Worm (Caenorhabditis elegans) whole organism, young adult: ENCODE data around the gene B0244.17.

Source experiments
- B0336.3 ChIP-seq: fragments of 200-800 bp; sonication (Bioruptor generic); IDR thresholded peaks from 2 replicates; pipeline ENCODE4 v1.3.6; 2022; ENCODE audit warnings: missing genetic modification characterization, missing compliant biosample characterization
- D2030.7 ChIP-seq: fragments of 200-800 bp; sonication (Bioruptor generic); IDR thresholded peaks from 2 replicates; pipeline ENCODE4 v1.3.6; 2022; ENCODE audit warnings: missing genetic modification reagents, missing genetic modification characterization, missing compliant biosample characterization
- F33H1.4 ChIP-seq: fragments of 200-800 bp; sonication (Bioruptor generic); IDR thresholded peaks from 2 replicates; pipeline ENCODE4 v1.3.6; 2022; ENCODE audit warnings: missing genetic modification reagents, missing genetic modification characterization, missing compliant biosample characterization
- F37B4.10 ChIP-seq: fragments of 200-800 bp; sonication (Bioruptor generic); IDR thresholded peaks from 2 replicates; pipeline ENCODE4 v1.3.6; 2022; ENCODE audit warnings: missing genetic modification characterization, missing compliant biosample characterization
- K12H6.12 ChIP-seq: fragments of 200-800 bp; sonication (Bioruptor generic); optimal IDR thresholded peaks from 2 replicates; lab custom pipeline; 2018; ENCODE audit warnings: mild to moderate bottlenecking, missing genetic modification characterization, missing compliant biosample characterization
- Y53G8AR.9 ChIP-seq: fragments of 200-800 bp; sonication (Bioruptor generic); conservative IDR thresholded peaks from 2 replicates; pipeline ENCODE4 v1.3.6; 2022; ENCODE audit warnings: missing genetic modification reagents, missing genetic modification characterization, missing compliant biosample characterization
- ZK185.1 ChIP-seq: sonication (generic microtip); optimal IDR thresholded peaks from 2 replicates; lab custom pipeline; 2016; ENCODE audit warnings: mild to moderate bottlenecking, missing genetic modification characterization, missing compliant biosample characterization; ENCODE audit not compliant: poor library complexity, severe bottlenecking
- akir-1 ChIP-seq: fragments of 200-800 bp; sonication (Bioruptor generic); optimal IDR thresholded peaks from 2 replicates; lab custom pipeline; 2018; ENCODE audit warnings: mild to moderate bottlenecking, missing genetic modification characterization, moderate library complexity, missing compliant biosample characterization
- ama-1 ChIP-seq, 3 experiments: fragments of 150-350 bp in 1 of 3; sonication (generic microtip) in 2 of 3; optimal IDR thresholded peaks; 2 replicates each; lab custom pipeline; 2014 to 2018; ENCODE audit warnings: missing biosample characterization in 2 of 3, missing genetic modification characterization in 2 of 3, missing genetic modification reagents in 2 of 3
- atf-7 ChIP-seq: sonication (generic microtip); optimal IDR thresholded peaks from 2 replicates; lab custom pipeline; 2017; ENCODE audit warnings: mild to moderate bottlenecking, missing genetic modification characterization, missing compliant biosample characterization
- attf-3 ChIP-seq: fragments of 200-800 bp; sonication (Bioruptor generic); conservative IDR thresholded peaks from 2 replicates; pipeline ENCODE4 v1.3.6; 2022; ENCODE audit warnings: missing genetic modification reagents, missing genetic modification characterization, missing compliant biosample characterization
- attf-5 ChIP-seq: fragments of 200-800 bp; sonication (Bioruptor generic); optimal IDR thresholded peaks from 2 replicates; lab custom pipeline; 2018; ENCODE audit warnings: mild to moderate bottlenecking, missing genetic modification characterization, missing compliant biosample characterization
- bed-1 ChIP-seq: fragments of 200-800 bp; sonication (Bioruptor generic); IDR thresholded peaks from 2 replicates; pipeline ENCODE4 v1.3.6; 2022; ENCODE audit warnings: missing genetic modification reagents, missing genetic modification characterization, missing compliant biosample characterization
- cebp-1 ChIP-seq, 2 experiments: fragments of 200-800 bp in 1 of 2; sonication (Bioruptor generic) in 1 of 2; sonication (generic microtip) in 1 of 2; IDR thresholded peaks in 1 of 2; optimal IDR thresholded peaks in 1 of 2; 2 replicates each; pipeline versions ENCODE4 v1.3.6 to Lab custom; 2017 to 2022; ENCODE audit warnings: missing compliant biosample characterization in 2 of 2, missing genetic modification characterization in 2 of 2, mild to moderate bottlenecking in 1 of 2, missing genetic modification reagents in 1 of 2, moderate library complexity in 1 of 2
- cebp-2 ChIP-seq: fragments of 200-800 bp; sonication (Bioruptor generic); IDR thresholded peaks from 2 replicates; pipeline ENCODE4 v1.3.6; 2022; ENCODE audit warnings: missing genetic modification characterization, missing compliant biosample characterization
- ceh-79 ChIP-seq: sonication (generic microtip); optimal IDR thresholded peaks from 2 replicates; lab custom pipeline; 2017; ENCODE audit warnings: mild to moderate bottlenecking, missing genetic modification characterization, missing compliant biosample characterization
- dpl-1 ChIP-seq: fragments of 150-350 bp; optimal IDR thresholded peaks from 2 replicates; lab custom pipeline; 2014; ENCODE audit warnings: missing biosample characterization, missing genetic modification reagents, missing genetic modification characterization
- efl-1 ChIP-seq: fragments of 150-350 bp; optimal IDR thresholded peaks from 2 replicates; lab custom pipeline; 2014; ENCODE audit warnings: missing biosample characterization, missing genetic modification reagents, missing genetic modification characterization
- ekl-4 ChIP-seq: fragments of 200-800 bp; sonication (Bioruptor generic); IDR thresholded peaks from 2 replicates; pipeline ENCODE4 v1.3.6; 2022; ENCODE audit warnings: missing genetic modification reagents, missing genetic modification characterization, missing compliant biosample characterization
- ets-4 ChIP-seq: fragments of 200-800 bp; sonication (Bioruptor generic); optimal IDR thresholded peaks from 2 replicates; lab custom pipeline; 2018; ENCODE audit warnings: mild to moderate bottlenecking, missing genetic modification characterization, missing compliant biosample characterization
- gei-17 ChIP-seq: fragments of 200-800 bp; sonication (Bioruptor generic); optimal IDR thresholded peaks from 2 replicates; lab custom pipeline; 2018; ENCODE audit warnings: mild to moderate bottlenecking, missing genetic modification characterization, missing compliant biosample characterization
- hlh-26 ChIP-seq: fragments of 200-800 bp; sonication (Bioruptor generic); conservative IDR thresholded peaks from 2 replicates; pipeline ENCODE4 v1.3.6; 2022; ENCODE audit warnings: missing genetic modification reagents, missing genetic modification characterization, missing compliant biosample characterization
- hmg-1.2 ChIP-seq: fragments of 200-800 bp; sonication (Bioruptor generic); IDR thresholded peaks from 2 replicates; pipeline ENCODE4 v1.3.6; 2022; ENCODE audit warnings: missing genetic modification reagents, missing genetic modification characterization, missing compliant biosample characterization
- lin-35 ChIP-seq, 3 experiments: fragments of 150-350 bp in 2 of 3; sonication (generic microtip) in 1 of 3; optimal IDR thresholded peaks; 2 replicates each; lab custom pipeline; 2014 to 2018; ENCODE audit warnings: missing biosample characterization in 3 of 3, missing genetic modification characterization in 3 of 3, missing genetic modification reagents in 3 of 3
- lin-40 ChIP-seq: sonication (generic microtip); optimal IDR thresholded peaks from 2 replicates; lab custom pipeline; 2016; ENCODE audit warnings: missing genetic modification characterization, mild to moderate bottlenecking, missing compliant biosample characterization, missing genotype, missing genetic modification reagents
- lir-1 ChIP-seq: fragments of 200-800 bp; sonication (Bioruptor generic); conservative IDR thresholded peaks from 2 replicates; pipeline ENCODE4 v1.3.6; 2022; ENCODE audit warnings: missing genetic modification reagents, missing genetic modification characterization, missing compliant biosample characterization
- mcd-1 ChIP-seq: fragments of 200-800 bp; sonication (Bioruptor generic); IDR thresholded peaks from 2 replicates; pipeline ENCODE4 v1.3.6; 2022; ENCODE audit warnings: missing genetic modification reagents, missing genetic modification characterization, missing compliant biosample characterization
- nhr-80 ChIP-seq: sonication (generic microtip); optimal IDR thresholded peaks from 2 replicates; lab custom pipeline; 2016; ENCODE audit warnings: missing genetic modification characterization, missing compliant biosample characterization
- pbrm-1 ChIP-seq: fragments of 200-800 bp; sonication (Bioruptor generic); IDR thresholded peaks from 2 replicates; pipeline ENCODE4 v1.3.6; 2022; ENCODE audit warnings: missing genetic modification reagents, missing genetic modification characterization, missing compliant biosample characterization
- somi-1 ChIP-seq: fragments of 200-800 bp; sonication (Bioruptor generic); optimal IDR thresholded peaks from 2 replicates; lab custom pipeline; 2018; ENCODE audit warnings: mild to moderate bottlenecking, missing genetic modification characterization, missing compliant biosample characterization
- xnd-1 ChIP-seq: sonication (generic microtip); optimal IDR thresholded peaks from 2 replicates; lab custom pipeline; 2016; ENCODE audit warnings: missing genotype, missing genetic modification reagents, missing genetic modification characterization, missing compliant biosample characterization
- ztf-25 ChIP-seq: fragments of 200-800 bp; sonication (Bioruptor generic); IDR thresholded peaks from 2 replicates; pipeline ENCODE4 v1.3.6; 2022; ENCODE audit warnings: missing genetic modification reagents, missing genetic modification characterization, missing compliant biosample characterization
- ztf-6 ChIP-seq: fragments of 200-800 bp; sonication (Bioruptor generic); IDR thresholded peaks from 2 replicates; pipeline ENCODE4 v1.3.6; 2022; ENCODE audit warnings: missing genetic modification reagents, missing genetic modification characterization, missing compliant biosample characterization

The B0244.17 gene

ce11 chrIII:5732925-5733324, at the start of gene B0244.17:
Gene B0244.17, plus strand, starts transcription at chrIII:5733225.
- no peak for TF ChIP-seq lir-1
- TF ChIP-seq akir-1 (GFP tag; lab: Kevin White, UChicago): no peak
- peak; percentile 0 for TF ChIP-seq nhr-80 (tag; lab: Kevin White, UChicago)

- TF ChIP-seq somi-1: no peak
- TF ChIP-seq cebp-2 (GFP tag; lab: Robert Waterston, UW): no peak
- TF ChIP-seq F33H1.4 (GFP tag; lab: Robert Waterston, UW): no peak
- no peak for TF ChIP-seq ZK185.1
- TF ChIP-seq ets-4: no peak
- TF ChIP-seq ztf-6 (GFP tag; lab: Robert Waterston, UW): no peak
- no peak for TF ChIP-seq cebp-1 (GFP tag; IDR thresholded peaks at IDR 0.05; lab: Robert Waterston, UW)
- no peak for TF ChIP-seq cebp-1 (tag; optimal IDR thresholded peaks at IDR 0.05; lab: Kevin White, UChicago)
- no peak for TF ChIP-seq ekl-4 (GFP tag; lab: Robert Waterston, UW)
- no peak for TF ChIP-seq ceh-79 (tag; lab: Kevin White, UChicago)
- TF ChIP-seq B0336.3 (GFP tag; lab: Robert Waterston, UW): no peak
- TF ChIP-seq K12H6.12 (tag; lab: Kevin White, UChicago): no peak
- TF ChIP-seq lin-35 (GFP tag; optimal IDR thresholded peaks at IDR 0.05; lab: Kevin White, UChicago): no peak
- no peak for TF ChIP-seq atf-7 (tag; lab: Kevin White, UChicago)
Measured at ce11 chrIII:5683998-5684397, 49.0 kb upstream of the B0244.17 start, which contains the start of gene rcan-1. Gene rcan-1, minus strand, starts transcription at chrIII:5684098.

- TF ChIP-seq efl-1 (GFP tag; lab: Kevin White, UChicago): no peak
- TF ChIP-seq nhr-80 (tag; lab: Kevin White, UChicago): peak; percentile 40
- no peak for TF ChIP-seq cebp-1 (GFP tag; IDR thresholded peaks at IDR 0.05; lab: Robert Waterston, UW)
- TF ChIP-seq cebp-1 (tag; optimal IDR thresholded peaks at IDR 0.05; lab: Kevin White, UChicago): peak; percentile 67
- no peak for TF ChIP-seq ama-1 (optimal IDR thresholded peaks at IDR 0.05; lab: Kevin White, UChicago)
- no peak for TF ChIP-seq ama-1 (GFP tag; optimal IDR thresholded peaks at IDR 0.05; lab: Kevin White, UChicago)
- no peak for TF ChIP-seq D2030.7 (GFP tag; lab: Robert Waterston, UW)
- no peak for TF ChIP-seq dpl-1 (GFP tag; lab: Kevin White, UChicago)
- no peak for TF ChIP-seq pbrm-1
- no peak for TF ChIP-seq Y53G8AR.9
- TF ChIP-seq gei-17: no peak
- no peak for TF ChIP-seq bed-1 (GFP tag; lab: Robert Waterston, UW)
- TF ChIP-seq hmg-1.2: peak; percentile 44; the same call in 1 of the 2 replicates
- no peak for TF ChIP-seq ztf-25 (GFP tag; lab: Robert Waterston, UW)
- TF ChIP-seq F37B4.10: no peak
- TF ChIP-seq attf-5 (GFP tag; lab: Kevin White, UChicago): peak; percentile 5
- peak; percentile 6 for TF ChIP-seq ZK185.1
- TF ChIP-seq K12H6.12 (tag; lab: Kevin White, UChicago): peak; percentile 47
- TF ChIP-seq hlh-26 (GFP tag; lab: Robert Waterston, UW): no peak
- TF ChIP-seq attf-3 (GFP tag; lab: Robert Waterston, UW): 0 out of 2 replicates have a peak, but pooled peaks have one; percentile 13
Measured at ce11 chrIII:5688246-5688645, 44.8 kb upstream of the B0244.17 start.

ce11 chrIII:5691826-5692225, 41.2 kb upstream of the B0244.17 start:
- TF ChIP-seq xnd-1 (no peak), lin-35 (GFP tag; optimal IDR thresholded peaks at IDR 0.05; lab: Kevin White, UChicago) (no peak), mcd-1 (GFP tag; lab: Robert Waterston, UW) (no peak), lin-40 (tag; lab: Kevin White, UChicago) (no peak)
